Worm (Caenorhabditis elegans) whole organism, mixed stage, embryonic: Measurements from ENCODE around the gene C15F1.8.

Source experiments
- bed-3 ChIP-seq: fragments of 200-800 bp; sonication (Bioruptor generic); optimal IDR thresholded peaks from 3 replicates; lab custom pipeline; 2018; ENCODE audit warnings: mild to moderate bottlenecking, missing genetic modification characterization, moderate library complexity, missing compliant biosample characterization
- blmp-1 ChIP-seq: fragments of 150-350 bp; optimal IDR thresholded peaks from 2 replicates; lab custom pipeline; 2014; ENCODE audit warnings: missing biosample characterization, missing genetic modification characterization
- ceh-39 ChIP-seq: fragments of 150-350 bp; optimal IDR thresholded peaks from 2 replicates; lab custom pipeline; 2014; ENCODE audit warnings: missing biosample characterization, missing genetic modification characterization
- ceh-83 ChIP-seq: fragments of 200-800 bp; sonication (Bioruptor generic); optimal IDR thresholded peaks from 2 replicates; lab custom pipeline; 2018; ENCODE audit warnings: mild to moderate bottlenecking, missing genetic modification characterization, missing compliant biosample characterization
- drap-1 ChIP-seq: fragments of 200-800 bp; sonication (Bioruptor generic); optimal IDR thresholded peaks from 3 replicates; lab custom pipeline; 2018; ENCODE audit warnings: mild to moderate bottlenecking, missing genetic modification characterization, missing compliant biosample characterization
- lsy-2 ChIP-seq: fragments of 150-350 bp; optimal IDR thresholded peaks from 2 replicates; lab custom pipeline; 2014; ENCODE audit warnings: missing biosample characterization, missing genetic modification characterization
- mep-1 ChIP-seq: fragments of 150-350 bp; optimal IDR thresholded peaks from 2 replicates; lab custom pipeline; 2017; ENCODE audit warnings: missing biosample characterization, missing genetic modification reagents, missing genetic modification characterization, inconsistent platforms
- nhr-28 ChIP-seq: fragments of 150-350 bp; optimal IDR thresholded peaks from 2 replicates; lab custom pipeline; 2014; ENCODE audit warnings: missing biosample characterization, missing genetic modification characterization
- nhr-76 ChIP-seq: sonication (generic microtip); optimal IDR thresholded peaks from 2 replicates; lab custom pipeline; 2017; ENCODE audit warnings: missing biosample characterization, missing genetic modification characterization
- pha-4 ChIP-seq: fragments of 150-350 bp; optimal IDR thresholded peaks from 2 replicates; lab custom pipeline; 2018; ENCODE audit warnings: missing biosample characterization, missing genetic modification reagents, missing genetic modification characterization
- sem-2 ChIP-seq: fragments of 200-800 bp; sonication (Bioruptor generic); optimal IDR thresholded peaks from 2 replicates; lab custom pipeline; 2018; ENCODE audit warnings: mild to moderate bottlenecking, missing genetic modification characterization, missing compliant biosample characterization
- ztf-11 ChIP-seq: fragments of 150-350 bp; optimal IDR thresholded peaks from 2 replicates; lab custom pipeline; 2014; ENCODE audit warnings: missing biosample characterization, missing genetic modification characterization

DNA sequence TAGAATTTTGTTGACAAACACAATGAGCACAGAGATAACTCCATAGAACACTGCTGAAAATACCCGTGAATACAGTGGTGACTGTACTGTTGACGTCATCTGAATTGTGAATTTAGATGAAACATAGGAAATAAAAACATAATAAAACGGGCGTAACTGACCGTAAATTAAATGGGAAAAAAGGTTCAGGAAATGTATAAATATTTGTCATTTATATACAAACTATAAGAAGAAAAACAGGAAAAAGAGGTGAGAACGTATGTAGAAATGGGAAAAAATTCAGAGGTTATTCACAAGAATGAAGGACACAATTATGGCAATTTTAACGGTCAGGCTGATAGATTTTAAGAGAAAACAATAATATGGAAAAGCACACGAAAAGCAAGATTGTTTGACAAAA, 35.0 kb upstream of the C15F1.8 start, which contains the start of gene sqv-7:
- no peak for TF ChIP-seq bed-3 (GFP tag; lab: Kevin White, UChicago)
- no peak for TF ChIP-seq ztf-11 (tag; lab: Kevin White, UChicago)
- TF ChIP-seq pha-4 = no peak
- TF ChIP-seq ceh-39 (tag; lab: Kevin White, UChicago) = no peak
- no peak for TF ChIP-seq drap-1 (GFP tag; lab: Kevin White, UChicago)
- TF ChIP-seq lsy-2 (tag; lab: Kevin White, UChicago) = no peak
- no peak for TF ChIP-seq nhr-28 (tag; lab: Kevin White, UChicago)
- no peak for TF ChIP-seq ceh-83 (GFP tag; lab: Kevin White, UChicago)
- TF ChIP-seq blmp-1 = no peak
- TF ChIP-seq sem-2 = no peak
- no peak for TF ChIP-seq mep-1 (tag; lab: Kevin White, UChicago)
- TF ChIP-seq nhr-76 (tag; lab: Kevin White, UChicago) = no peak
